Fruit fly (Drosophila melanogaster): ENCODE data around the gene FeCH.
A peak's percentile ranks its signal among the peaks of the same experiment; 100 is the strongest.

DNA sequence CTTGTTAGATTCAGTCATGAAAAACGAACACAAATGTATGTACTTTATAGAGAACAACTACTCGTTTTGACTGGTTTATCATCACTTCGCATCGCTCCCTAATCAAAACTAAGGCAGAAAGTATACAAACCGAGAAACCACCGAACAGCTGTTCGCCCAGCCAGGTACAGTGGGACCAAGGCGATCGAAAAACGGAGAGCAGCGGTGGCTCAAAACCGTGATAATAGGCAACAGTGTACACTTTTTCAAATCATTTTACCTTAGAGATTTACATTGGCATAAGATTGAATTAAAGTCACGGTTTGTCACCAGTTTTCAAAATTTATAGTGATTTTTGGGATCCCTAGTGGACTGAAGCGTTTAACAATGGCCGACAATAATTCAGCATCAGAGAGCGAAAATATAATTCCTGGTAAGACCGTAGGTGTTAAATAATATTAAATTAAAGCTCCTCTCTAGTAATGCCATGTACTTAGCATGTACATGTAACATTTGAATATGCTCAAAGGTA is 6.8 kb downstream of the FeCH start, which contains the start of the genes CG42233 and CG1971:
- TF ChIP-seq CG32121 (GFP tag; IDR thresholded peaks at IDR 0.05), result peak; percentile 17; the same call in 1 of the 2 replicates
- no peak for TF ChIP-seq CG10348 (GFP tag; IDR thresholded peaks at IDR 0.05)
- no peak for TF ChIP-seq CG15710 (tag; optimal IDR thresholded peaks at IDR 0.05)
- TF ChIP-seq Snoo (tag; optimal IDR thresholded peaks at IDR 0.05), result no peak
- TF ChIP-seq CG14655 (GFP tag; optimal IDR thresholded peaks at IDR 0.05), result no peak
